Fruit fly (Drosophila melanogaster) whole organism, embryonic: ENCODE results near the gene Dmtn.

Experiments used
- Atf6 ChIP-seq: fragments of 200-800 bp; sonication (Bioruptor generic); IDR thresholded peaks from 2 replicates; pipeline ENCODE4 v1.3.6; 2022; ENCODE audit warnings: missing biosample characterization, missing genetic modification characterization
- BEAF-32 ChIP-seq: fragments of 200-800 bp; sonication (Bioruptor generic); optimal IDR thresholded peaks from 3 replicates; lab custom pipeline; 2017; ENCODE audit warnings: missing biosample characterization, missing genetic modification characterization, mild to moderate bottlenecking, moderate library complexity, missing genetic modification reagents
- CG1024 ChIP-seq: fragments of 200-800 bp; sonication (Bioruptor generic); IDR thresholded peaks from 2 replicates; pipeline ENCODE4 v1.3.6; 2022; ENCODE audit warnings: missing biosample characterization, missing genetic modification characterization
- CG11560 ChIP-seq: fragments of 200-800 bp; sonication (Bioruptor generic); IDR thresholded peaks from 3 replicates; pipeline ENCODE4 v1.3.6; 2022; ENCODE audit warnings: missing biosample characterization, missing genetic modification characterization
- CG11723 ChIP-seq: fragments of 200-800 bp; sonication (Bioruptor generic); optimal IDR thresholded peaks from 2 replicates; lab custom pipeline; 2017; ENCODE audit warnings: missing biosample characterization, mild to moderate bottlenecking, missing genetic modification characterization
- CG12299 ChIP-seq: fragments of 200-800 bp; sonication (Bioruptor generic); optimal IDR thresholded peaks from 2 replicates; lab custom pipeline; 2018; ENCODE audit warnings: missing biosample characterization, mild to moderate bottlenecking, missing genetic modification characterization
- CG12391 ChIP-seq: fragments of 200-800 bp; sonication (Bioruptor generic); optimal IDR thresholded peaks from 3 replicates; lab custom pipeline; 2018; ENCODE audit warnings: missing biosample characterization, mild to moderate bottlenecking, missing genetic modification characterization, moderate library complexity
- CG13123 ChIP-seq: fragments of 200-800 bp; sonication (Bioruptor generic); optimal IDR thresholded peaks from 2 replicates; lab custom pipeline; 2016; ENCODE audit warnings: missing biosample characterization, missing genetic modification characterization
- CG15269 ChIP-seq: fragments of 200-800 bp; sonication (Bioruptor generic); optimal IDR thresholded peaks from 2 replicates; lab custom pipeline; 2018; ENCODE audit warnings: missing biosample characterization, mild to moderate bottlenecking, missing genetic modification characterization, moderate library complexity
- CG1529 ChIP-seq: fragments of 200-800 bp; sonication (Bioruptor generic); optimal IDR thresholded peaks from 3 replicates; lab custom pipeline; 2018; ENCODE audit warnings: missing biosample characterization, missing genetic modification characterization
- CG17612 ChIP-seq: fragments of 200-800 bp; sonication (Bioruptor generic); IDR thresholded peaks from 2 replicates; pipeline ENCODE4 v1.3.6; 2022; ENCODE audit warnings: missing biosample characterization, missing genetic modification characterization
- CG17802 ChIP-seq: fragments of 200-800 bp; sonication (Bioruptor generic); optimal IDR thresholded peaks from 2 replicates; lab custom pipeline; 2018; ENCODE audit warnings: missing biosample characterization, mild to moderate bottlenecking, missing genetic modification characterization, moderate library complexity
- CG17912 ChIP-seq: fragments of 200-800 bp; sonication (Bioruptor generic); optimal IDR thresholded peaks from 2 replicates; lab custom pipeline; 2018; ENCODE audit warnings: missing biosample characterization, mild to moderate bottlenecking, missing genetic modification characterization
- CG2202 ChIP-seq: fragments of 200-800 bp; sonication (Bioruptor generic); optimal IDR thresholded peaks from 2 replicates; lab custom pipeline; 2018; ENCODE audit warnings: missing biosample characterization, mild to moderate bottlenecking, missing genetic modification characterization
- CG31441 ChIP-seq: fragments of 200-800 bp; sonication (Bioruptor generic); IDR thresholded peaks from 2 replicates; pipeline ENCODE4 v1.3.6; 2022; ENCODE audit warnings: missing biosample characterization, missing genetic modification characterization
- CG33557 ChIP-seq: fragments of 200-800 bp; sonication (Bioruptor generic); optimal IDR thresholded peaks from 2 replicates; lab custom pipeline; 2019; ENCODE audit warnings: missing biosample characterization, mild to moderate bottlenecking, missing genetic modification characterization, moderate library complexity
- CG34224 ChIP-seq: fragments of 200-800 bp; sonication (Bioruptor generic); IDR thresholded peaks from 3 replicates; pipeline ENCODE4 v1.3.6; 2022; ENCODE audit warnings: missing biosample characterization, missing genetic modification characterization; ENCODE audit not compliant: partially characterized antibody
- CG34422 ChIP-seq: fragments of 200-800 bp; sonication (Bioruptor generic); IDR thresholded peaks from 3 replicates; pipeline ENCODE4 v1.3.6; 2022; ENCODE audit warnings: missing biosample characterization, missing genetic modification characterization
- CG6813 ChIP-seq: fragments of 200-800 bp; sonication (Bioruptor generic); optimal IDR thresholded peaks from 2 replicates; lab custom pipeline; 2017; ENCODE audit warnings: missing biosample characterization, missing genetic modification characterization, mild to moderate bottlenecking, moderate library complexity, missing genetic modification reagents
- CG9727 ChIP-seq: fragments of 200-800 bp; sonication (Bioruptor generic); optimal IDR thresholded peaks from 3 replicates; lab custom pipeline; 2017; ENCODE audit warnings: missing biosample characterization, mild to moderate bottlenecking, missing genetic modification characterization
- CG9797 ChIP-seq: fragments of 200-800 bp; sonication (Bioruptor generic); optimal IDR thresholded peaks from 3 replicates; lab custom pipeline; 2018; ENCODE audit warnings: missing biosample characterization, mild to moderate bottlenecking, missing genetic modification characterization
- Drgx ChIP-seq: fragments of 200-800 bp; sonication (Bioruptor generic); IDR thresholded peaks from 2 replicates; pipeline ENCODE4 v1.3.6; 2022; ENCODE audit warnings: missing biosample characterization, missing genetic modification characterization
- Fer3 ChIP-seq: fragments of 200-800 bp; sonication (Bioruptor generic); optimal IDR thresholded peaks from 2 replicates; lab custom pipeline; 2018; ENCODE audit warnings: missing biosample characterization, mild to moderate bottlenecking, missing genetic modification characterization, moderate library complexity
- H2.0 ChIP-seq: fragments of 200-800 bp; sonication (Bioruptor generic); IDR thresholded peaks from 2 replicates; pipeline ENCODE4 v1.3.6; 2022; ENCODE audit warnings: missing biosample characterization, missing genetic modification characterization
- Jarid2 ChIP-seq: fragments of 200-800 bp; sonication (Bioruptor generic); optimal IDR thresholded peaks from 3 replicates; lab custom pipeline; 2017; ENCODE audit warnings: mild to moderate bottlenecking, missing biosample characterization, missing genetic modification reagents, missing genetic modification characterization
- Med ChIP-seq: fragments of 200-800 bp; sonication (Bioruptor generic); peaks from one replicate; lab custom pipeline; 2016; ENCODE audit warnings: missing biosample characterization, missing genetic modification characterization, mild to moderate bottlenecking, inconsistent platforms, moderate library complexity
- Myb ChIP-seq: fragments of 200-800 bp; sonication (Bioruptor generic); optimal IDR thresholded peaks from 2 replicates; lab custom pipeline; 2016; ENCODE audit warnings: missing biosample characterization, missing genetic modification characterization
- Nf-YA ChIP-seq: fragments of 200-800 bp; sonication (Bioruptor generic); IDR thresholded peaks from 2 replicates; pipeline ENCODE4 v1.3.6; 2022; ENCODE audit warnings: missing biosample characterization, missing genetic modification characterization
- Rx ChIP-seq: fragments of 200-800 bp; sonication (Bioruptor generic); IDR thresholded peaks from 2 replicates; pipeline ENCODE4 v1.3.6; 2022; ENCODE audit warnings: missing biosample characterization, missing genetic modification characterization
- Vsx1 ChIP-seq: fragments of 200-800 bp; sonication (Bioruptor generic); optimal IDR thresholded peaks from 2 replicates; lab custom pipeline; 2017; ENCODE audit warnings: missing biosample characterization, mild to moderate bottlenecking, missing genetic modification characterization, missing genetic modification reagents
- ash1 ChIP-seq: fragments of 200-800 bp; sonication (Bioruptor generic); optimal IDR thresholded peaks from 2 replicates; lab custom pipeline; 2018; ENCODE audit warnings: missing biosample characterization, mild to moderate bottlenecking, missing genetic modification characterization
- chif ChIP-seq, 2 experiments: fragments of 200-800 bp; sonication (Bioruptor generic); optimal IDR thresholded peaks; 3 replicates each; lab custom pipeline; 2016; ENCODE audit warnings: missing biosample characterization in 2 of 2, missing genetic modification characterization in 2 of 2
- dan ChIP-seq: fragments of 200-800 bp; sonication (Bioruptor generic); IDR thresholded peaks from 2 replicates; pipeline ENCODE4 v1.3.6; 2022; ENCODE audit warnings: missing biosample characterization, missing genetic modification characterization
- fd3F ChIP-seq: fragments of 200-800 bp; sonication (Bioruptor generic); optimal IDR thresholded peaks from 2 replicates; lab custom pipeline; 2018; ENCODE audit warnings: missing biosample characterization, mild to moderate bottlenecking, missing genetic modification characterization, moderate library complexity
- fd96Cb ChIP-seq: fragments of 200-800 bp; sonication (Bioruptor generic); optimal IDR thresholded peaks from 2 replicates; lab custom pipeline; 2018; ENCODE audit warnings: missing biosample characterization, mild to moderate bottlenecking, missing genetic modification characterization, moderate library complexity
- gce ChIP-seq: fragments of 200-800 bp; sonication (Bioruptor generic); IDR thresholded peaks from 3 replicates; pipeline ENCODE4 v1.3.6; 2022; ENCODE audit warnings: missing biosample characterization, missing genetic modification characterization
- ham ChIP-seq: fragments of 200-800 bp; sonication (Bioruptor generic); IDR thresholded peaks from 2 replicates; pipeline ENCODE4 v1.3.6; 2022; ENCODE audit warnings: missing biosample characterization, missing genetic modification characterization
- hth ChIP-seq: fragments of >200 bp; optimal IDR thresholded peaks from 2 replicates; lab custom pipeline; 2017; ENCODE audit warnings: inconsistent platforms
- jigr1 ChIP-seq: fragments of 200-800 bp; sonication (Bioruptor generic); IDR thresholded peaks from 3 replicates; pipeline ENCODE4 v1.3.6; 2022; ENCODE audit warnings: missing biosample characterization, missing genetic modification characterization
- lmd ChIP-seq: fragments of 200-800 bp; sonication (Bioruptor generic); IDR thresholded peaks from 2 replicates; pipeline ENCODE4 v1.3.6; 2022; ENCODE audit warnings: missing biosample characterization, missing genetic modification characterization
- nerfin-2 ChIP-seq: fragments of 200-800 bp; sonication (Bioruptor generic); IDR thresholded peaks from 2 replicates; pipeline ENCODE4 v1.3.6; 2022; ENCODE audit warnings: missing biosample characterization, missing genetic modification characterization; ENCODE audit not compliant: partially characterized antibody
- phol ChIP-seq: fragments of 200-800 bp; sonication (Bioruptor generic); optimal IDR thresholded peaks from 3 replicates; lab custom pipeline; 2018; ENCODE audit warnings: missing biosample characterization, mild to moderate bottlenecking, missing genetic modification characterization, moderate library complexity
- tin ChIP-seq: fragments of 200-800 bp; sonication (Bioruptor generic); optimal IDR thresholded peaks from 3 replicates; lab custom pipeline; 2016; ENCODE audit warnings: missing biosample characterization, missing genetic modification characterization
- tll ChIP-seq, 2 experiments: fragments of 200-800 bp in 1 of 2; fragments of >200 bp in 1 of 2; sonication (Bioruptor generic) in 1 of 2; optimal IDR thresholded peaks; 2 replicates each; lab custom pipeline; 2017 to 2019; ENCODE audit warnings: missing biosample characterization in 2 of 2, missing genetic modification characterization in 2 of 2, mild to moderate bottlenecking in 1 of 2, moderate library complexity in 1 of 2
- toy ChIP-seq: fragments of 200-800 bp; sonication (Bioruptor generic); IDR thresholded peaks from 2 replicates; pipeline ENCODE4 v1.3.6; 2022; ENCODE audit warnings: missing biosample characterization, missing genetic modification characterization
- trem ChIP-seq: fragments of 200-800 bp; optimal IDR thresholded peaks from 3 replicates; lab custom pipeline; 2019; ENCODE audit warnings: missing biosample characterization, mild to moderate bottlenecking, missing genetic modification characterization, moderate library complexity
- trh ChIP-seq: fragments of 200-800 bp; sonication (Bioruptor generic); optimal IDR thresholded peaks from 2 replicates; lab custom pipeline; 2016; ENCODE audit warnings: missing biosample characterization, missing genetic modification characterization
- vfl ChIP-seq: fragments of 200-800 bp; sonication (Bioruptor generic); optimal IDR thresholded peaks from 2 replicates; lab custom pipeline; 2016; ENCODE audit warnings: missing biosample characterization, missing genetic modification characterization
- vnd ChIP-seq: fragments of 200-800 bp; sonication (Bioruptor generic); IDR thresholded peaks from 3 replicates; pipeline ENCODE4 v1.3.6; 2022; ENCODE audit warnings: missing biosample characterization, missing genetic modification characterization; ENCODE audit not compliant: partially characterized antibody
- zf30C ChIP-seq: fragments of 200-800 bp; sonication (Bioruptor generic); optimal IDR thresholded peaks from 3 replicates; lab custom pipeline; 2018; ENCODE audit warnings: missing biosample characterization, mild to moderate bottlenecking, missing genetic modification characterization

Dmtn gene

DNA sequence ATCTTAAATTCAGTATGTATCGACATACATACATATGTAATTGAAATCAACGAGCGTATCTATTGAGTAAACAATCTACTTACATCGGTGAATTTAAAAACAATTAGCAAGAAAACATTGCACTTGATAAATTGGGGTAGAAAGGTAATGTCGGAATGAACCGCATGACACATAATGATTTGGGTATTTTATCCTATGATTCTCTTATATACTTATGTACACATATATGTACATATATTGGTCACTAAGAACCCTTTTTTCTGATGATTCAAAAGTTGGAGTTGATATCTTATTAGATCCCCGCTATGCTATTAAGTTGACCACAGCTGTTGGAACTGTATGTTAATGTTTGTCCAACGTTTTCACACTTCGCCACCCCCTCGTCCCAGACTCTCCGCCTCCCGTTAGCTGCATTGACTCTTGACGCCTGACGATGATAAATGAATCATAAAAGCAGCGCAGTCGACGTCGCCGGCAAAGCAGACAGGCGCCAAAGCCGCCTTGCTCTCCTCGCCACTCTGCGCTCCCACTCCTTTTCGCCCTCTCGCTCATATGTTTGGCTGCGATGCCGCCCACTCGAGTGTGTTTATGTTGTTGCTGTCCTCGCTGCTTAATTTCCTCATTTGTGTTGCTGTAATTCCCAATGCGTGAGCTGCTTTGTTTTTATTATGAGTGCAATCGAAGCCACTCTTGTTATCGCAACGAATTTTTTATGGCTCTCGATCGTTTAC lies 52.6 kb downstream of the Dmtn start (continued):
- TF ChIP-seq CG6813 (GFP tag; lab: Kevin White, UChicago) (no peak), ham (GFP tag; lab: Robert Waterston, UW) (no peak), H2.0 (GFP tag; lab: Robert Waterston, UW) (no peak), chif (GFP tag; optimal IDR thresholded peaks at IDR 0.05; lab: Kevin White, UChicago) (no peak), fd96Cb (tag; lab: Kevin White, UChicago) (peak; percentile 30), CG9797 (GFP tag; lab: Kevin White, UChicago) (no peak), Myb (GFP tag; lab: Kevin White, UChicago) (no peak), zf30C (GFP tag; lab: Kevin White, UChicago) (no peak), CG17802 (no peak), CG1529 (GFP tag; lab: Kevin White, UChicago) (no peak), toy (no peak), CG33557 (GFP tag; lab: Kevin White, UChicago) (no peak), CG11560 (tag; lab: Robert Waterston, UW) (no peak), Rx (GFP tag; lab: Robert Waterston, UW) (no peak), lmd (GFP tag; lab: Robert Waterston, UW) (0 out of 2 replicates have a peak, but pooled peaks have one; percentile 7), jigr1 (GFP tag; lab: Robert Waterston, UW) (no peak), vnd (no peak), CG34422 (GFP tag; lab: Robert Waterston, UW) (no peak), CG17912 (GFP tag; lab: Kevin White, UChicago) (no peak), dan (no peak), CG2202 (tag; lab: Kevin White, UChicago) (no peak), CG15269 (tag; lab: Kevin White, UChicago) (peak; percentile 44), Med (peak; percentile 54), Fer3 (tag; lab: Kevin White, UChicago) (peak; percentile 4), fd3F (GFP tag; lab: Kevin White, UChicago) (no peak), CG34224 (no peak), hth (lab: Kevin White, UChicago) (no peak), CG9727 (GFP tag; lab: Kevin White, UChicago) (peak; percentile 7), trem (tag; lab: Kevin White, UChicago) (no peak), CG1024 (GFP tag; lab: Robert Waterston, UW) (no peak), ash1 (no peak), tin (no peak), gce (GFP tag; lab: Robert Waterston, UW) (no peak), CG12391 (peak; percentile 50), CG11723 (peak; percentile 26), Atf6 (no peak), phol (tag; lab: Kevin White, UChicago) (peak; percentile 65), CG31441 (GFP tag; lab: Robert Waterston, UW) (peak; percentile 29; the same call in 1 of the 2 replicates), vfl (no peak), Nf-YA (GFP tag; lab: Robert Waterston, UW) (no peak), Jarid2 (GFP tag; lab: Kevin White, UChicago) (no peak), Vsx1 (GFP tag; lab: Kevin White, UChicago) (no peak), nerfin-2 (no peak), BEAF-32 (GFP tag; lab: Kevin White, UChicago) (no peak), CG12299 (tag; lab: Kevin White, UChicago) (no peak), CG17612 (no peak), trh (GFP tag; lab: Kevin White, UChicago) (no peak), Drgx (no peak), tll (GFP tag; optimal IDR thresholded peaks at IDR 0.05; lab: Kevin White, UChicago) (no peak), CG13123 (GFP tag; lab: Kevin White, UChicago) (no peak)
